Worm (Caenorhabditis elegans) whole organism, mixed stage, embryonic: ENCODE results near the gene C02B8.12.

ENCODE experiments used
- M03D4.4 ChIP-seq: sonication (generic microtip); optimal IDR thresholded peaks from 2 replicates; lab custom pipeline; 2017; ENCODE audit warnings: mild to moderate bottlenecking, missing genetic modification characterization, missing compliant biosample characterization
- blmp-1 ChIP-seq: fragments of 150-350 bp; optimal IDR thresholded peaks from 2 replicates; lab custom pipeline; 2014; ENCODE audit warnings: missing biosample characterization, missing genetic modification characterization
- ceh-39 ChIP-seq: fragments of 150-350 bp; optimal IDR thresholded peaks from 2 replicates; lab custom pipeline; 2014; ENCODE audit warnings: missing biosample characterization, missing genetic modification characterization
- ceh-43 ChIP-seq: fragments of 200-800 bp; sonication (Bioruptor generic); optimal IDR thresholded peaks from 2 replicates; lab custom pipeline; 2018; ENCODE audit warnings: mild to moderate bottlenecking, missing genetic modification characterization, moderate library complexity, missing compliant biosample characterization
- ceh-83 ChIP-seq: fragments of 200-800 bp; sonication (Bioruptor generic); optimal IDR thresholded peaks from 2 replicates; lab custom pipeline; 2018; ENCODE audit warnings: mild to moderate bottlenecking, missing genetic modification characterization, missing compliant biosample characterization
- ces-1 ChIP-seq: fragments of 150-350 bp; optimal IDR thresholded peaks from 2 replicates; lab custom pipeline; 2014; ENCODE audit warnings: missing biosample characterization, missing genetic modification reagents, missing genetic modification characterization
- cnd-1 ChIP-seq: fragments of 200-800 bp; sonication (Bioruptor generic); optimal IDR thresholded peaks from 2 replicates; lab custom pipeline; 2018; ENCODE audit warnings: mild to moderate bottlenecking, missing genetic modification characterization, missing compliant biosample characterization
- drap-1 ChIP-seq: fragments of 200-800 bp; sonication (Bioruptor generic); optimal IDR thresholded peaks from 3 replicates; lab custom pipeline; 2018; ENCODE audit warnings: mild to moderate bottlenecking, missing genetic modification characterization, missing compliant biosample characterization
- elt-1 ChIP-seq: sonication (generic microtip); optimal IDR thresholded peaks from 2 replicates; lab custom pipeline; 2017; ENCODE audit warnings: missing genetic modification characterization, mild to moderate bottlenecking, missing compliant biosample characterization, antibody characterized with exemption, moderate library complexity, borderline replicate concordance; ENCODE audit not compliant: insufficient read depth
- elt-3 ChIP-seq: fragments of 150-350 bp; optimal IDR thresholded peaks from 2 replicates; lab custom pipeline; 2014; ENCODE audit warnings: missing biosample characterization, missing genetic modification characterization
- flh-1 ChIP-seq: fragments of 200-800 bp; sonication (Bioruptor generic); optimal IDR thresholded peaks from 2 replicates; lab custom pipeline; 2018; ENCODE audit warnings: mild to moderate bottlenecking, missing genetic modification characterization, moderate library complexity, missing compliant biosample characterization
- ham-2 ChIP-seq: fragments of 200-800 bp; sonication (Bioruptor generic); optimal IDR thresholded peaks from 2 replicates; lab custom pipeline; 2018; ENCODE audit warnings: mild to moderate bottlenecking, missing genetic modification characterization, missing compliant biosample characterization
- hlh-1 ChIP-seq: fragments of 150-350 bp; optimal IDR thresholded peaks from 2 replicates; lab custom pipeline; 2014; ENCODE audit warnings: missing biosample characterization, missing genetic modification reagents, missing genetic modification characterization
- lin-13 ChIP-seq: fragments of 150-350 bp; optimal IDR thresholded peaks from 2 replicates; lab custom pipeline; 2014; ENCODE audit warnings: missing biosample characterization, missing genetic modification characterization
- lin-32 ChIP-seq: fragments of 200-800 bp; sonication (Bioruptor generic); optimal IDR thresholded peaks from 2 replicates; lab custom pipeline; 2018; ENCODE audit warnings: mild to moderate bottlenecking, missing genetic modification characterization, missing compliant biosample characterization
- lsy-2 ChIP-seq: fragments of 150-350 bp; optimal IDR thresholded peaks from 2 replicates; lab custom pipeline; 2014; ENCODE audit warnings: missing biosample characterization, missing genetic modification characterization
- mab-5 ChIP-seq: fragments of 150-350 bp; optimal IDR thresholded peaks from 2 replicates; lab custom pipeline; 2014; ENCODE audit warnings: missing biosample characterization, missing genetic modification characterization
- mep-1 ChIP-seq: fragments of 150-350 bp; optimal IDR thresholded peaks from 2 replicates; lab custom pipeline; 2017; ENCODE audit warnings: missing biosample characterization, missing genetic modification reagents, missing genetic modification characterization, inconsistent platforms
- mls-2 ChIP-seq: sonication (generic microtip); optimal IDR thresholded peaks from 2 replicates; lab custom pipeline; 2016; ENCODE audit warnings: mild to moderate bottlenecking, missing genetic modification characterization, moderate library complexity, missing compliant biosample characterization
- nhr-12 ChIP-seq: fragments of 150-350 bp; optimal IDR thresholded peaks from 2 replicates; lab custom pipeline; 2014; ENCODE audit warnings: missing biosample characterization, missing genetic modification characterization
- nhr-2 ChIP-seq: fragments of 150-350 bp; optimal IDR thresholded peaks from 2 replicates; lab custom pipeline; 2014; ENCODE audit warnings: missing biosample characterization, missing genetic modification characterization
- nhr-237 ChIP-seq: fragments of 150-350 bp; optimal IDR thresholded peaks from 2 replicates; lab custom pipeline; 2014; ENCODE audit warnings: missing biosample characterization, missing genetic modification characterization
- nhr-28 ChIP-seq: fragments of 150-350 bp; optimal IDR thresholded peaks from 2 replicates; lab custom pipeline; 2014; ENCODE audit warnings: missing biosample characterization, missing genetic modification characterization
- nhr-76 ChIP-seq: sonication (generic microtip); optimal IDR thresholded peaks from 2 replicates; lab custom pipeline; 2017; ENCODE audit warnings: missing biosample characterization, missing genetic modification characterization
- pha-4 ChIP-seq: fragments of 150-350 bp; optimal IDR thresholded peaks from 2 replicates; lab custom pipeline; 2018; ENCODE audit warnings: missing biosample characterization, missing genetic modification reagents, missing genetic modification characterization
- sem-2 ChIP-seq: fragments of 200-800 bp; sonication (Bioruptor generic); optimal IDR thresholded peaks from 2 replicates; lab custom pipeline; 2018; ENCODE audit warnings: mild to moderate bottlenecking, missing genetic modification characterization, missing compliant biosample characterization
- snpc-4 ChIP-seq: fragments of 150-350 bp; optimal IDR thresholded peaks from 2 replicates; lab custom pipeline; 2014; ENCODE audit warnings: missing biosample characterization, missing genetic modification characterization
- sptf-1 ChIP-seq: sonication (generic microtip); optimal IDR thresholded peaks from 2 replicates; lab custom pipeline; 2017; ENCODE audit warnings: mild to moderate bottlenecking, missing genetic modification characterization, moderate library complexity, missing compliant biosample characterization
- tbx-8 ChIP-seq: fragments of 200-800 bp; sonication (Bioruptor generic); optimal IDR thresholded peaks from 2 replicates; lab custom pipeline; 2018; ENCODE audit warnings: mild to moderate bottlenecking, missing genetic modification characterization, moderate library complexity, missing compliant biosample characterization
- unc-120 ChIP-seq: sonication (generic microtip); optimal IDR thresholded peaks from 2 replicates; lab custom pipeline; 2017; ENCODE audit warnings: missing genetic modification characterization, missing compliant biosample characterization; ENCODE audit not compliant: poor library complexity, severe bottlenecking
- unc-39 ChIP-seq: fragments of 150-350 bp; optimal IDR thresholded peaks from 2 replicates; lab custom pipeline; 2014; ENCODE audit warnings: missing biosample characterization, missing genetic modification characterization
- unc-62 ChIP-seq: fragments of 150-350 bp; optimal IDR thresholded peaks from 2 replicates; lab custom pipeline; 2014; ENCODE audit warnings: missing biosample characterization, missing genetic modification reagents, missing genetic modification characterization
- zip-8 ChIP-seq: fragments of 150-350 bp; optimal IDR thresholded peaks from 2 replicates; lab custom pipeline; 2014; ENCODE audit warnings: missing biosample characterization, missing genetic modification characterization
- ztf-11 ChIP-seq: fragments of 150-350 bp; optimal IDR thresholded peaks from 2 replicates; lab custom pipeline; 2014; ENCODE audit warnings: missing biosample characterization, missing genetic modification characterization

C02B8.12 gene

ce11 chrX:8150621-8151020 lies 27.5 kb upstream of the C02B8.12 start, which contains the start of gene F22F1.2:
F22F1.2 (minus strand) TSS chrX:8150721.
- TF ChIP-seq sptf-1 (tag; lab: Kevin White, UChicago) (no peak), flh-1 (GFP tag; lab: Kevin White, UChicago) (no peak), nhr-76 (tag; lab: Kevin White, UChicago) (no peak), mls-2 (tag; lab: Kevin White, UChicago) (no peak), unc-39 (tag; lab: Kevin White, UChicago) (no peak), lin-32 (no peak), nhr-2 (tag; lab: Kevin White, UChicago) (no peak), unc-62 (GFP tag; lab: Kevin White, UChicago) (no peak)

- no peak for TF ChIP-seq tbx-8 (GFP tag; lab: Kevin White, UChicago)
- no peak for TF ChIP-seq unc-39 (tag; lab: Kevin White, UChicago)
- TF ChIP-seq pha-4 (tag; lab: Kevin White, UChicago) = no peak
- no peak for TF ChIP-seq nhr-28
- no peak for TF ChIP-seq sptf-1 (tag; lab: Kevin White, UChicago)
- no peak for TF ChIP-seq lin-32
- no peak for TF ChIP-seq nhr-237 (tag; lab: Kevin White, UChicago)
- TF ChIP-seq snpc-4 (tag; lab: Kevin White, UChicago) = no peak
- TF ChIP-seq ces-1 (GFP tag; lab: Kevin White, UChicago) = no peak
- TF ChIP-seq ztf-11 = no peak
- no peak for TF ChIP-seq nhr-12
- no peak for TF ChIP-seq ham-2 (GFP tag; lab: Kevin White, UChicago)
- no peak for TF ChIP-seq cnd-1 (tag; lab: Kevin White, UChicago)
- TF ChIP-seq blmp-1 (tag; lab: Kevin White, UChicago) = no peak
- TF ChIP-seq hlh-1 (tag; lab: Kevin White, UChicago) = no peak
- TF ChIP-seq nhr-2 (tag; lab: Kevin White, UChicago) = no peak
- TF ChIP-seq mep-1 (tag; lab: Kevin White, UChicago) = no peak
- no peak for TF ChIP-seq mls-2 (tag; lab: Kevin White, UChicago)
- no peak for TF ChIP-seq mab-5 (tag; lab: Kevin White, UChicago)
Measured at ce11 chrX:8148993-8149392, 25.8 kb upstream of the C02B8.12 start.

- TF ChIP-seq tbx-8 (GFP tag; lab: Kevin White, UChicago) (no peak), lsy-2 (no peak)
Measured at ce11 chrX:8147398-8147797, 24.2 kb upstream of the C02B8.12 start, which contains the start of gene C02B8.1. C02B8.1 (plus strand) TSS chrX:8147698.

ce11 chrX:8139146-8139545 lies 16.0 kb upstream of the C02B8.12 start, which contains the start of gene C02B8.3:
C02B8.3 (plus strand) TSS chrX:8139446.
- TF ChIP-seq nhr-2 (tag; lab: Kevin White, UChicago) (no peak), M03D4.4 (tag; lab: Kevin White, UChicago) (no peak), nhr-237 (tag; lab: Kevin White, UChicago) (no peak), ceh-43 (GFP tag; lab: Kevin White, UChicago) (no peak), mls-2 (tag; lab: Kevin White, UChicago) (no peak), mep-1 (tag; lab: Kevin White, UChicago) (no peak), elt-3 (no peak), nhr-76 (tag; lab: Kevin White, UChicago) (no peak), cnd-1 (tag; lab: Kevin White, UChicago) (no peak), unc-62 (GFP tag; lab: Kevin White, UChicago) (no peak), unc-39 (tag; lab: Kevin White, UChicago) (no peak), mab-5 (tag; lab: Kevin White, UChicago) (no peak), nhr-12 (no peak), ceh-83 (GFP tag; lab: Kevin White, UChicago) (no peak), drap-1 (no peak), snpc-4 (tag; lab: Kevin White, UChicago) (no peak), ces-1 (GFP tag; lab: Kevin White, UChicago) (no peak), sem-2 (GFP tag; lab: Kevin White, UChicago) (no peak), ceh-39 (tag; lab: Kevin White, UChicago) (no peak)

- TF ChIP-seq zip-8 (tag; lab: Kevin White, UChicago) (no peak), lin-13 (tag; lab: Kevin White, UChicago) (no peak), unc-62 (GFP tag; lab: Kevin White, UChicago) (no peak), pha-4 (tag; lab: Kevin White, UChicago) (no peak), elt-1 (tag; lab: Kevin White, UChicago) (no peak), unc-120 (tag; lab: Kevin White, UChicago) (no peak), ceh-83 (GFP tag; lab: Kevin White, UChicago) (no peak), mls-2 (tag; lab: Kevin White, UChicago) (no peak), ztf-11 (no peak), lin-32 (no peak), M03D4.4 (tag; lab: Kevin White, UChicago) (no peak), nhr-12 (no peak), ceh-39 (tag; lab: Kevin White, UChicago) (no peak), hlh-1 (tag; lab: Kevin White, UChicago) (no peak), elt-3 (no peak), mab-5 (tag; lab: Kevin White, UChicago) (no peak), sem-2 (GFP tag; lab: Kevin White, UChicago) (no peak), sptf-1 (tag; lab: Kevin White, UChicago) (no peak), nhr-2 (tag; lab: Kevin White, UChicago) (no peak)
Measured at ce11 chrX:8137779-8138178, 14.6 kb upstream of the C02B8.12 start, which contains the start of gene C02B8.7. C02B8.7 (minus strand) TSS chrX:8137879.
